Worm (Caenorhabditis elegans): Measurements from ENCODE around the gene alh-5.

- TF ChIP-seq mdl-1 (tag; optimal IDR thresholded peaks at IDR 0.05) (no peak), lin-15B (tag; optimal IDR thresholded peaks at IDR 0.05) (no peak), unc-62 (GFP tag; optimal IDR thresholded peaks at IDR 0.05) (no peak), unc-39 (tag; optimal IDR thresholded peaks at IDR 0.05) (no peak), fos-1 (tag; optimal IDR thresholded peaks at IDR 0.05) (no peak), snpc-4 (tag; optimal IDR thresholded peaks at IDR 0.05) (no peak)
Measured at ce11 chrV:1998358-1998757, 1.0 kb downstream of the alh-5 start.
